Worm (Caenorhabditis elegans) whole organism, L3 larva: ENCODE measurements around the gene ccdc-149.
A peak's percentile ranks its signal among the peaks of the same experiment; 100 is the strongest.

Source experiments
- R02D3.7 ChIP-seq: fragments of 150-350 bp; optimal IDR thresholded peaks from 2 replicates; lab custom pipeline; 2014; ENCODE audit warnings: missing biosample characterization, missing genetic modification characterization
- ZK546.5 ChIP-seq: sonication (generic microtip); optimal IDR thresholded peaks from 2 replicates; lab custom pipeline; 2017; ENCODE audit warnings: missing biosample characterization, missing genetic modification characterization
- aly-2 ChIP-seq: fragments of 150-350 bp; optimal IDR thresholded peaks from 2 replicates; lab custom pipeline; 2014; ENCODE audit warnings: missing biosample characterization, missing genetic modification characterization
- ama-1 ChIP-seq: fragments of 150-350 bp; optimal IDR thresholded peaks from 2 replicates; lab custom pipeline; 2018
- ceh-16 ChIP-seq: sonication (generic microtip); optimal IDR thresholded peaks from 2 replicates; lab custom pipeline; 2017; ENCODE audit warnings: missing biosample characterization, missing genetic modification characterization
- ceh-82 ChIP-seq: fragments of 150-350 bp; optimal IDR thresholded peaks from 2 replicates; lab custom pipeline; 2014; ENCODE audit warnings: missing biosample characterization, missing genetic modification characterization
- ceh-9 ChIP-seq: sonication (generic microtip); optimal IDR thresholded peaks from 2 replicates; lab custom pipeline; 2018; ENCODE audit warnings: missing biosample characterization, missing genetic modification characterization
- daf-12 ChIP-seq: fragments of 150-350 bp; optimal IDR thresholded peaks from 2 replicates; lab custom pipeline; 2014; ENCODE audit warnings: missing biosample characterization, missing genetic modification reagents, missing genetic modification characterization
- egl-27 ChIP-seq: sonication (generic microtip); optimal IDR thresholded peaks from 4 replicates; lab custom pipeline; 2017; ENCODE audit warnings: missing biosample characterization, missing genetic modification reagents, missing genetic modification characterization
- egl-5 ChIP-seq: fragments of 150-350 bp; optimal IDR thresholded peaks from 2 replicates; lab custom pipeline; 2017; ENCODE audit warnings: missing biosample characterization, missing genetic modification reagents, missing genetic modification characterization, inconsistent platforms
- elt-1 ChIP-seq: fragments of 150-350 bp; optimal IDR thresholded peaks from 2 replicates; lab custom pipeline; 2014; ENCODE audit warnings: missing biosample characterization, missing genetic modification characterization
- elt-2 ChIP-seq: sonication (generic microtip); optimal IDR thresholded peaks from 2 replicates; lab custom pipeline; 2016; ENCODE audit warnings: missing genetic modification reagents, mild to moderate bottlenecking, missing genetic modification characterization, missing compliant biosample characterization
- elt-3 ChIP-seq, 3 experiments: fragments of 150-350 bp in 1 of 3; sonication (generic microtip) in 2 of 3; optimal IDR thresholded peaks; 2 replicates in 2 of 3; 4 replicates in 1 of 3; lab custom pipeline; 2014 to 2017; ENCODE audit warnings: missing biosample characterization in 3 of 3, missing genetic modification characterization in 3 of 3
- eor-1 ChIP-seq, 2 experiments: fragments of 150-350 bp; optimal IDR thresholded peaks; 2 replicates each; lab custom pipeline; 2014 to 2018; ENCODE audit warnings: missing biosample characterization in 2 of 2, missing genetic modification characterization in 2 of 2
- fkh-2 ChIP-seq: fragments of 150-350 bp; optimal IDR thresholded peaks from 2 replicates; lab custom pipeline; 2014; ENCODE audit warnings: missing biosample characterization, missing genetic modification reagents, missing genetic modification characterization
- fos-1 ChIP-seq: fragments of 150-350 bp; optimal IDR thresholded peaks from 2 replicates; lab custom pipeline; 2014; ENCODE audit warnings: missing biosample characterization, missing genetic modification characterization
- hmg-11 ChIP-seq: sonication (generic microtip); optimal IDR thresholded peaks from 2 replicates; lab custom pipeline; 2016; ENCODE audit warnings: missing genetic modification characterization, missing compliant biosample characterization
- jun-1 ChIP-seq: fragments of 150-350 bp; optimal IDR thresholded peaks from 2 replicates; lab custom pipeline; 2014; ENCODE audit warnings: missing biosample characterization, missing genetic modification reagents, missing genetic modification characterization
- lin-15B ChIP-seq: fragments of 150-350 bp; optimal IDR thresholded peaks from 2 replicates; lab custom pipeline; 2014; ENCODE audit warnings: missing biosample characterization, missing genetic modification characterization
- lin-39 ChIP-seq: fragments of 150-350 bp; optimal IDR thresholded peaks from 2 replicates; lab custom pipeline; 2018; ENCODE audit warnings: missing biosample characterization, missing genetic modification reagents, missing genetic modification characterization
- mml-1 ChIP-seq: fragments of 150-350 bp; sonication (generic microtip); optimal IDR thresholded peaks from 3 replicates; lab custom pipeline; 2014; ENCODE audit warnings: missing biosample characterization, missing genetic modification characterization
- nfya-1 ChIP-seq: sonication (generic microtip); optimal IDR thresholded peaks from 2 replicates; lab custom pipeline; 2017; ENCODE audit warnings: missing genetic modification characterization, mild to moderate bottlenecking, missing compliant biosample characterization, antibody characterized with exemption, moderate library complexity; ENCODE audit not compliant: insufficient read depth
- nhr-12 ChIP-seq: fragments of 150-350 bp; optimal IDR thresholded peaks from 2 replicates; lab custom pipeline; 2014; ENCODE audit warnings: missing biosample characterization, missing genetic modification characterization
- nhr-23 ChIP-seq: fragments of 150-350 bp; optimal IDR thresholded peaks from 2 replicates; lab custom pipeline; 2014; ENCODE audit warnings: missing biosample characterization, missing genetic modification reagents, missing genetic modification characterization
- nhr-237 ChIP-seq: fragments of 150-350 bp; optimal IDR thresholded peaks from 2 replicates; lab custom pipeline; 2014; ENCODE audit warnings: missing biosample characterization, missing genetic modification characterization
- nhr-25 ChIP-seq: sonication (generic microtip); optimal IDR thresholded peaks from 2 replicates; lab custom pipeline; 2017; ENCODE audit warnings: missing biosample characterization, missing genetic modification characterization
- nhr-28 ChIP-seq: fragments of 150-350 bp; optimal IDR thresholded peaks from 2 replicates; lab custom pipeline; 2014; ENCODE audit warnings: missing biosample characterization, missing genetic modification characterization
- nhr-43 ChIP-seq: sonication (generic microtip); optimal IDR thresholded peaks from 2 replicates; lab custom pipeline; 2016; ENCODE audit warnings: mild to moderate bottlenecking, missing genetic modification characterization, missing compliant biosample characterization; ENCODE audit not compliant: poor library complexity, severe bottlenecking
- nhr-76 ChIP-seq: fragments of 150-350 bp; sonication (generic microtip); optimal IDR thresholded peaks from 5 replicates; lab custom pipeline; 2014; ENCODE audit warnings: missing biosample characterization, missing genetic modification characterization
- pha-4 ChIP-seq: fragments of 150-350 bp; optimal IDR thresholded peaks from 2 replicates; lab custom pipeline; 2014; ENCODE audit warnings: missing biosample characterization, missing genetic modification reagents, missing genetic modification characterization
- pqm-1 ChIP-seq: fragments of 150-350 bp; optimal IDR thresholded peaks from 2 replicates; lab custom pipeline; 2017; ENCODE audit warnings: missing biosample characterization, missing genetic modification characterization, inconsistent platforms
- snpc-4 ChIP-seq: fragments of 150-350 bp; optimal IDR thresholded peaks from 2 replicates; lab custom pipeline; 2014; ENCODE audit warnings: missing biosample characterization, missing genetic modification characterization
- unc-39 ChIP-seq: sonication (generic microtip); optimal IDR thresholded peaks from 4 replicates; lab custom pipeline; 2017; ENCODE audit warnings: missing biosample characterization, missing genetic modification characterization
- zag-1 ChIP-seq: fragments of 150-350 bp; optimal IDR thresholded peaks from 2 replicates; lab custom pipeline; 2014; ENCODE audit warnings: missing biosample characterization, missing genetic modification characterization
- ztf-11 ChIP-seq: fragments of 150-350 bp; optimal IDR thresholded peaks from 2 replicates; lab custom pipeline; 2014; ENCODE audit warnings: missing biosample characterization, missing genetic modification characterization

ccdc-149 gene

ce11 chrX:11482637-11483036, 28.6 kb downstream of the ccdc-149 start:
- TF ChIP-seq pqm-1 (peak; percentile 81), unc-39 (tag; lab: Kevin White, UChicago) (no peak), elt-3 (tag; optimal IDR thresholded peaks at IDR 0.05; lab: Kevin White, UChicago) (peak in 1 of 3 experiments; percentile 17), elt-2 (tag; lab: Kevin White, UChicago) (peak; percentile 93), ama-1 (peak; percentile 7), pha-4 (tag; lab: Kevin White, UChicago) (peak; percentile 97), daf-12 (tag; lab: Kevin White, UChicago) (no peak), ztf-11 (tag; lab: Kevin White, UChicago) (no peak), ceh-9 (tag; lab: Kevin White, UChicago) (no peak), lin-15B (no peak), ceh-16 (tag; lab: Kevin White, UChicago) (no peak), jun-1 (tag; lab: Kevin White, UChicago) (peak; percentile 63), zag-1 (tag; lab: Kevin White, UChicago) (no peak)

ce11 chrX:11482134-11482533, 29.1 kb downstream of the ccdc-149 start:
- TF ChIP-seq eor-1 (tag; optimal IDR thresholded peaks at IDR 0.05; lab: Kevin White, UChicago) (no peak), elt-1 (tag; lab: Kevin White, UChicago) (no peak), aly-2 (no peak), ZK546.5 (no peak), nhr-76 (tag; lab: Kevin White, UChicago) (no peak), R02D3.7 (tag; lab: Kevin White, UChicago) (no peak), nhr-25 (no peak), lin-39 (tag; lab: Kevin White, UChicago) (peak; percentile 50), nfya-1 (peak; percentile 46), egl-5 (tag; lab: Kevin White, UChicago) (no peak), ama-1 (peak; percentile 10), ceh-82 (no peak), hmg-11 (tag; lab: Kevin White, UChicago) (peak; percentile 12), pqm-1 (peak; percentile 32), daf-12 (tag; lab: Kevin White, UChicago) (peak; percentile 58), ceh-9 (tag; lab: Kevin White, UChicago) (no peak)

ce11 chrX:11481825-11482093, 29.5 kb downstream of the ccdc-149 start:
- TF ChIP-seq fos-1 (no peak), pha-4 (tag; lab: Kevin White, UChicago) (peak; percentile 29), ama-1 (no peak), elt-2 (tag; lab: Kevin White, UChicago) (peak; percentile 18), nhr-12 (tag; lab: Kevin White, UChicago) (no peak)

ce11 chrX:11480990-11481824, 30.0 kb downstream of the ccdc-149 start:
- no peak for TF ChIP-seq snpc-4 (tag; lab: Kevin White, UChicago)
- TF ChIP-seq ama-1: peak; percentile 24
- TF ChIP-seq nhr-23: no peak
- TF ChIP-seq unc-39 (tag; lab: Kevin White, UChicago): no peak
- peak in 1 of 3 experiments; percentile 1 for TF ChIP-seq elt-3 (tag; optimal IDR thresholded peaks at IDR 0.05; lab: Kevin White, UChicago)
- peak; percentile 76 for TF ChIP-seq pqm-1
- peak; percentile 9 for TF ChIP-seq nhr-43 (tag; lab: Kevin White, UChicago)
- TF ChIP-seq nhr-237 (tag; lab: Kevin White, UChicago): no peak
- no peak for TF ChIP-seq hmg-11 (tag; lab: Kevin White, UChicago)
- no peak for TF ChIP-seq fos-1
- TF ChIP-seq pha-4 (tag; lab: Kevin White, UChicago): peak; percentile 2
- no peak for TF ChIP-seq fkh-2 (tag; lab: Kevin White, UChicago)
- no peak for TF ChIP-seq elt-1 (tag; lab: Kevin White, UChicago)
- TF ChIP-seq egl-27 (tag; lab: Kevin White, UChicago): no peak
- peak; percentile 3 for TF ChIP-seq R02D3.7 (tag; lab: Kevin White, UChicago)
- no peak for TF ChIP-seq nhr-28 (tag; lab: Kevin White, UChicago)
- peak; percentile 97 for TF ChIP-seq elt-2 (tag; lab: Kevin White, UChicago)
- peak; percentile 41 for TF ChIP-seq jun-1 (tag; lab: Kevin White, UChicago)
- no peak for TF ChIP-seq mml-1
- no peak for TF ChIP-seq egl-5 (tag; lab: Kevin White, UChicago)
